Worm (Caenorhabditis elegans): ENCODE results near the gene F37C4.5.

F37C4.5 gene

DNA sequence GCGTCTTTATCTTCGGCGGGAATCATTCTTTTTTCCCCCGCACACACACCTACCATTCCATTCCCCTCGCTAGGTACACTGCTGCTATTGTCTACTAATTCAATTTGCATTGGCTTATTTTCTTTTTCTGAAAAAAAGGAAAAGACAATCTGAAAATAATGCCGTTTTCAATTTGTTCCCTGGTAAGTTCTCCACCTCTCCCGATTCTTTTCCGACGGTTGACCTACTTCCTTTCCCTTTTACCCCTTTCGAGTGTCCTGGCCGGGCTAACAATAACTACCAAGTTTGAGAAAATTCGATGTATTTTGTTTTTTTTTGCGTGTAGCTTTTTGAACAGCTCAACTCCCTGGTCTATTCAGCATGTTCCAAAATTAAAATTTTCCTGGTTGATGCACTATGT, 6.4 kb downstream of the F37C4.5 start, which contains the start of gene F37C4.4:
TSS of gene F37C4.4 (plus strand) at position 58 of the 400 bp plus-strand sequence.
- TF ChIP-seq aha-1 (tag) = peak; percentile 54
- no peak for TF ChIP-seq F44E2.7 (GFP tag; IDR thresholded peaks at IDR 0.05)
- peak in 1 of 2 experiments; percentile 36 for TF ChIP-seq unc-62 (GFP tag; optimal IDR thresholded peaks at IDR 0.05 in 1 of 2)
- TF ChIP-seq unc-62 (tag; optimal IDR thresholded peaks at IDR 0.05) = no peak

ce11 chrIV:3866018-3866417, 7.6 kb downstream of the F37C4.5 start:
- TF ChIP-seq daf-16 (GFP tag; optimal IDR thresholded peaks at IDR 0.05) (no peak), daf-16 (tag; optimal IDR thresholded peaks at IDR 0.05) (peak; percentile 36), hlh-11 (tag; optimal IDR thresholded peaks at IDR 0.05) (peak; percentile 50), nhr-28 (tag; optimal IDR thresholded peaks at IDR 0.05) (peak; percentile 49), lin-1 (GFP tag; IDR thresholded peaks at IDR 0.05) (no peak), hlh-30 (tag; optimal IDR thresholded peaks at IDR 0.05; ENCODE audit: insufficient read depth) (peak; percentile 12), dmd-6 (GFP tag; IDR thresholded peaks at IDR 0.05) (peak; percentile 24; the same call in 1 of the 2 replicates)

DNA sequence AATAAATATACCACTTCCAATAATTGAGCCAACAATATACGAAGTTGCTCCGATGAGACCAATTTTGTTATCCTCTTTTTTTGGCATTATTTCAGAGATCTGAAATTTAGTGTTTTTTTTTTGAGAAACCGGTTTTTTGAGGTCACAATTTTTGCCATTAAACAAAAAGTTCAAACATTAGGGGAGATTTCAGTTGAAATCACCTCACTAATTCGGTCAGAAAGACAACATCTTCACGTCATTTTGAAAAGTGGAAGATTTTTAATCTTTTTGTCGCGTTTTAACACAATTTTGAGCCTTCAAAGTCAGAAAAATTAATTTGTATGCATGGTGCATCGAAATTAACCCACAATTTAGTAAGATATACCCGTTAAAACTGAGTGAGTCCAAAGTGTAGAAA, 8.7 kb downstream of the F37C4.5 start, which contains the start of gene aat-8:
TSS of gene aat-8 (minus strand) at position 101 of the 400 bp plus-strand sequence.
- TF ChIP-seq ceh-32 (tag; optimal IDR thresholded peaks at IDR 0.05; ENCODE audit: poor library complexity) (no peak), aha-1 (tag) (peak; percentile 0)

ce11 chrIV:3862948-3863347, 10.7 kb downstream of the F37C4.5 start:
- TF ChIP-seq php-3 (GFP tag; IDR thresholded peaks at IDR 0.05) (no peak), aha-1 (tag) (peak; percentile 90)

ce11 chrIV:3860419-3860818, 13.2 kb downstream of the F37C4.5 start:
- TF ChIP-seq fos-1 (tag; optimal IDR thresholded peaks at IDR 0.05) = no peak
- TF ChIP-seq snpc-1.2 (GFP tag; IDR thresholded peaks at IDR 0.05) = no peak
- TF ChIP-seq jun-1 (tag; optimal IDR thresholded peaks at IDR 0.05) = no peak
- no peak for TF ChIP-seq madf-5 (GFP tag; IDR thresholded peaks at IDR 0.05)
- no peak for TF ChIP-seq cey-2 (tag; optimal IDR thresholded peaks at IDR 0.05; ENCODE audit: borderline replicate concordance, insufficient read depth)
- no peak for TF ChIP-seq daf-16 (GFP tag; optimal IDR thresholded peaks at IDR 0.05)
- no peak for TF ChIP-seq daf-16 (tag; optimal IDR thresholded peaks at IDR 0.05)
- TF ChIP-seq set-16 (GFP tag; IDR thresholded peaks at IDR 0.05) = no peak
- no peak for TF ChIP-seq spr-1 (tag; optimal IDR thresholded peaks at IDR 0.05)
- TF ChIP-seq lin-29 (GFP tag; IDR thresholded peaks at IDR 0.05) = no peak
- TF ChIP-seq nhr-25 (tag; optimal IDR thresholded peaks at IDR 0.05; ENCODE audit: borderline replicate concordance, insufficient read depth) = no peak
- TF ChIP-seq mdl-1 (tag; optimal IDR thresholded peaks at IDR 0.05) = no peak
- TF ChIP-seq skn-1 (tag; optimal IDR thresholded peaks at IDR 0.05) = no peak
- no peak for TF ChIP-seq Y48G9A.11 (GFP tag; IDR thresholded peaks at IDR 0.05)
- no peak for TF ChIP-seq mdt-29 (GFP tag; IDR thresholded peaks at IDR 0.05)
- TF ChIP-seq rbr-2 (tag; optimal IDR thresholded peaks at IDR 0.05) = no peak
- no peak for TF ChIP-seq php-3 (GFP tag; IDR thresholded peaks at IDR 0.05)
- TF ChIP-seq snpc-4 (tag; optimal IDR thresholded peaks at IDR 0.05) = no peak

ce11 chrIV:3859552-3859951, 14.1 kb downstream of the F37C4.5 start:
- TF ChIP-seq aly-2 (tag; optimal IDR thresholded peaks at IDR 0.05) (no peak), set-16 (GFP tag; IDR thresholded peaks at IDR 0.05) (peak; percentile 70; the same call in 1 of the 2 replicates)

- peak in 1 of 2 experiments; percentile 95 for TF ChIP-seq unc-62 (GFP tag; optimal IDR thresholded peaks at IDR 0.05 in 1 of 2)
- TF ChIP-seq unc-62 (tag; optimal IDR thresholded peaks at IDR 0.05) = no peak
- TF ChIP-seq ces-1 (GFP tag; optimal IDR thresholded peaks at IDR 0.05) = no peak
Observed at ce11 chrIV:3857999-3858552, 15.5 kb downstream of the F37C4.5 start.

Data from whole organism, L4 larva.